Worm (Caenorhabditis elegans) whole organism, midembryonic: ENCODE data around the gene islo-1.

ENCODE experiments used
- T22C8.4 ChIP-seq: fragments of 200-800 bp; sonication (Bioruptor generic); IDR thresholded peaks from 2 replicates; pipeline ENCODE4 v1.3.6; 2022; ENCODE audit warnings: missing genetic modification characterization, missing compliant biosample characterization
- cog-1 ChIP-seq: sonication (generic microtip); optimal IDR thresholded peaks from 2 replicates; lab custom pipeline; 2016; ENCODE audit warnings: missing genetic modification characterization, missing compliant biosample characterization
- flt-1 ChIP-seq: fragments of 200-800 bp; sonication (Bioruptor generic); IDR thresholded peaks from 2 replicates; pipeline ENCODE4 v1.3.6; 2022; ENCODE audit warnings: missing genetic modification characterization, missing compliant biosample characterization
- klf-2 ChIP-seq: fragments of 200-800 bp; sonication (Bioruptor generic); conservative IDR thresholded peaks from 2 replicates; pipeline ENCODE4 v1.3.6; 2022; ENCODE audit warnings: missing genetic modification reagents, missing genetic modification characterization, missing compliant biosample characterization
- med-1 ChIP-seq: sonication (generic microtip); optimal IDR thresholded peaks from 2 replicates; lab custom pipeline; 2017; ENCODE audit warnings: missing genetic modification characterization, mild to moderate bottlenecking, missing compliant biosample characterization, antibody characterized with exemption, missing genetic modification reagents; ENCODE audit not compliant: insufficient read depth
- ref-1 ChIP-seq: fragments of 200-800 bp; sonication (Bioruptor generic); conservative IDR thresholded peaks from 2 replicates; pipeline ENCODE4 v1.3.6; 2022; ENCODE audit warnings: missing genetic modification reagents, missing genetic modification characterization, missing compliant biosample characterization
- tab-1 ChIP-seq: fragments of 200-800 bp; sonication (Bioruptor generic); IDR thresholded peaks from 2 replicates; pipeline ENCODE4 v1.3.6; 2022; ENCODE audit warnings: missing genetic modification characterization, missing compliant biosample characterization
- ztf-23 ChIP-seq: fragments of 200-800 bp; sonication (Bioruptor generic); IDR thresholded peaks from 2 replicates; pipeline ENCODE4 v1.3.6; 2022; ENCODE audit warnings: missing genetic modification reagents, missing genetic modification characterization, missing compliant biosample characterization
- ztf-29 ChIP-seq: fragments of 200-800 bp; sonication (Bioruptor generic); IDR thresholded peaks from 2 replicates; pipeline ENCODE4 v1.3.6; 2022; ENCODE audit warnings: missing genetic modification reagents, missing genetic modification characterization, missing compliant biosample characterization

- TF ChIP-seq tab-1 (GFP tag; lab: Robert Waterston, UW) (no peak), ztf-29 (GFP tag; lab: Robert Waterston, UW) (no peak), ztf-23 (GFP tag; lab: Robert Waterston, UW) (no peak), cog-1 (tag; lab: Kevin White, UChicago) (no peak), ref-1 (GFP tag; lab: Robert Waterston, UW) (no peak), flt-1 (GFP tag; lab: Robert Waterston, UW) (no peak), T22C8.4 (GFP tag; lab: Robert Waterston, UW) (no peak), klf-2 (GFP tag; lab: Robert Waterston, UW) (no peak), med-1 (no peak)
These were observed 25.6 kb downstream of the islo-1 start for ce11 chrIV:8161774-8162173.
